Fruit fly (Drosophila melanogaster): ENCODE results near the gene Ets97D.
A peak's percentile ranks its signal among the peaks of the same experiment; 100 is the strongest.

Gene Ets97D

DNA sequence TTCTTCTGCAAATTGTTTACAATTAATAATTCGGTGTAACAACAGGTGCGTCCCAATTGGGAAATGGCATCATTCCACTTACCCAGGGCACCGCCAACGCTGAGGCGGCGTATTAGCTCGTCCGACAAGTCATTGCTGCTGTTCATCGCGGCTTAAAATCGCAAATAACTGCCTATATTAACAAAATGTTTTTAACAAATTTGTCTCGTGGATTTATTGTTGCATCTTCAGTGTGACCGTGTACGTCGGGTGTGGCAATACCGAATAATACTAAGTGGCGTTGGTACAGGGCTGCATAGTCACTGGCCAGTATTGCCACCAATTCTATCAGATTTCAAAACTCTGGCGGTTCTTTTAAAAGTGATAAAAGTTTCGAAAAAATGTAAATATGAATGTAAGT lies at the start of gene Ets97D:
Ets97D (minus strand) TSS at position 272 of the 400 bp plus-strand sequence.
- TF ChIP-seq CTCF (optimal IDR thresholded peaks at IDR 0.05): peak in 1 of 2 experiments; percentile 26
- no peak for TF ChIP-seq CG8478 (optimal IDR thresholded peaks at IDR 0.05)

DNA sequence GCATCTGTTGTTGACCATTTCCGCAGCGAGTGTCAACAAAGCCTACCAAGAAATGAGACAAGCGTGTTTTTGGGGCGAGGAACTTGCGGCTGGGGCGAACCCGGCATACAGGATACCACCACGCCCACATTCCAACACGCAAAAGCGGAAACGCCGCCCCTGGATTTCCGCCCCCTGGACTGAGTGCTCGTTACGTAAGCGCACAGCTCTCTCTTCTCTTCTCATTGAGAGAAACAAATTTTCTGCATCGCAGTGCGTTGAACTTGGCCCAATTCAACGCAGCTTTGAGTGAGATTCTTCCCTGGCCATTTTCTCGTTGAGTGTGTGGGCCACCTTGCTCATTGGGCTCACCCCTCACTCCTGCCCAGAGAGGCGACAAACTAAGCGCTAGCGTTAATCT lies 47.8 kb upstream of the Ets97D start:
- no peak for TF ChIP-seq CTCF (optimal IDR thresholded peaks at IDR 0.05)
- no peak for TF ChIP-seq CG8478 (optimal IDR thresholded peaks at IDR 0.05)

DNA sequence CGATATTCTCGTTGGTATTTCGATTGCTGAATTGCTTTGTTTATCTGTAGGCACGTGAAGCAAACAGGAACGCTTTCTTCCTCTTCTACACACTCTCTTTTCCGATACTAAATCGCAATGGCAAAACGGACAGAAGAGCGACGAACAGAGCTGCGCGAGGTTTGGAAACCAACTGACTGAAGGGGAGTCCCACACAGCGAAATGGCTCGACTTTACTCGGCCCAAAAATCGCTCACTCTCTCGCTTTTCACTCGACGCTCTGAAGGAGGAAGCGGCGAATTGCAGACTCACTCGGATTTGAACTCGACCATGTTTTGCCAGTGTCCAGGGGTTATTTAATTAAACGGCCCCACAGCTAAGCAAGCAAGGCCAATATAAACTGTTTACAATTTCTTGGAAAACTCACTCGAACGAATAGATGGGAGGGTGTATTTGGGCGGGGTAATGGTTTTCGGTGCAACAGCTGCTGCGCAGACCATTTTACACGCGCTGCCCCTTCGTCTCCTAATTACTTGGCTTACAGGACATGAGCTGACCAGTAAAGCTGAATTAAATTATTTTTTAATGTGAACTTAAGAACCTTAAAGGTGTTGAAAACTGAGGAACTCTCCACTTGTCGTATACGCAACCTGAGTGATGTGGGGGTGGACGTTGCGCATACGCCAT lies 45.8 kb upstream of the Ets97D start, which contains the start of gene CG6330:
CG6330 (minus strand) TSS at position 178 of the 666 bp plus-strand sequence.
- TF ChIP-seq CG8478 (optimal IDR thresholded peaks at IDR 0.05): no peak
- no peak for TF ChIP-seq CTCF (optimal IDR thresholded peaks at IDR 0.05)

DNA sequence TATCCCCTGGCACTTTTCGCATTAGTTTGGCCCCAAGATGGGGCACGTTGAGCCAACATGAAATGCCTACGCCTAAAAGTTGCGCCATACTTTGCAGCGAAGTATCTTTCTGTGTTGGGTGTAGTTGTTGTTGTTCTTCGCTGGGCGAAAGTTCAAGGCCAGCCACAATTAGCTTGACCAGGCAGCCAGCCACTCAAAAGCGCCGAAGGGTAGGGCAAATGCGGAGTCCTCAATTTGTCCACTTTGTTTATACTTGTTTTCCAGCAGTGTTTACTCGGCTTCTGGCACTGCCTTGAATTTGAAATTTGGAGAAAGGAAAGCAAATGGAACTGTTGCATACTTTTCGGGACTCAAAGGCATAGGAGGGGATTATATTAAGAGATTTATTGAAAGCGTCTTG lies 44.4 kb upstream of the Ets97D start:
- no peak for TF ChIP-seq CG8478 (optimal IDR thresholded peaks at IDR 0.05)
- TF ChIP-seq CTCF (optimal IDR thresholded peaks at IDR 0.05): no peak

DNA sequence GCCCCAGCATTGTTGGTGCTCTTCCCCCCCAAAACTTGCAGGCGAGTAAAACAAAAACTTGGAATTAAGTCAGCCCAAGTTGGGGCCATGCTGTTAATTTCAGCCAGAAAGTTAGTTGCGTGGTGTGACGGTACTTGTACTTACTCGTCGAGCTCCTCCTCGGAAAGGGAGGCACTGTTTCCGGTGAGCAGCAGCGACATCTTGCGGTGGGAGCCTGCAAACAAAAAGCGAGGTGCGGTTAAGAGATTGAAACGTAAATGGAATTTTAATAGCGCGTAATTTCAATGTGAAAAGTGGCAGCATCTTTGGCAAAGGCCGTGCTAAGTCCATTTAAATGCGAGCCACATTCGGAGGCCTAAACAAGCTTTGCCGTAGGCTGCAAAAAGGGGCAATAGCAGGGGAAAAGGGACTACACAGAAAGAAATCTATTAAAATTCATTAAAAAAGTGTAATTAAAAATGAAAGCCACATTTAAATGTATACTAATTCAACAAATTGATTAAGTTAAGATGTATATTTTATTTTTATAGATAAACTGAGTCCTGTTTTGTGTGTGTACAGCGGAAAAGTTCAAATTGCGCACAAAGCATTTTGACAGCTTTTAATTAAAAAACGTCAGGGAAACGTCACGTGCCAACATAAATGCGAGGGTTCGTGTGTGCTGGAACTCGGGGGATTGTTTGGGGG lies 43.8 kb upstream of the Ets97D start:
- TF ChIP-seq CG8478 (optimal IDR thresholded peaks at IDR 0.05): no peak
- peak; percentile 82 to 83 for TF ChIP-seq CTCF (optimal IDR thresholded peaks at IDR 0.05)

DNA sequence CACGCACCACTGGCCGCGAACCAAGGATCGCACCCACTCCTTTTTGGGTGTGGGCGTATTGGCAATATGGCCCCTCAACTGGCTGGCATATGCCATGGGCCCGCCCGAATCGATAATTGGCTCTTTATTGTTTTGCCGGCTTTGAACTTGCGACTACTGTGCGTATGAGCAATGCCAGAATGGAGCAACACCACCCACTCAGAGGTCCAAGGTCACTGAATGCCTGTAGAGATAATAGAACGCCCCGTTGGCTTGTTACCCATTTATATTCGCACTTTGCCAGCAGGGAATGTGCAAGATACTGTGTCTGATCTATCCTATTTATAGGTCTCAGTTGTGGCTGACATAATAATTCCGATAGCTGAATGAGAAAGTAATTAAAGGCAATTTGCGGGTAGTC lies 42.8 kb upstream of the Ets97D start:
- no peak for TF ChIP-seq CG8478 (optimal IDR thresholded peaks at IDR 0.05)
- no peak for TF ChIP-seq CTCF (optimal IDR thresholded peaks at IDR 0.05)

DNA sequence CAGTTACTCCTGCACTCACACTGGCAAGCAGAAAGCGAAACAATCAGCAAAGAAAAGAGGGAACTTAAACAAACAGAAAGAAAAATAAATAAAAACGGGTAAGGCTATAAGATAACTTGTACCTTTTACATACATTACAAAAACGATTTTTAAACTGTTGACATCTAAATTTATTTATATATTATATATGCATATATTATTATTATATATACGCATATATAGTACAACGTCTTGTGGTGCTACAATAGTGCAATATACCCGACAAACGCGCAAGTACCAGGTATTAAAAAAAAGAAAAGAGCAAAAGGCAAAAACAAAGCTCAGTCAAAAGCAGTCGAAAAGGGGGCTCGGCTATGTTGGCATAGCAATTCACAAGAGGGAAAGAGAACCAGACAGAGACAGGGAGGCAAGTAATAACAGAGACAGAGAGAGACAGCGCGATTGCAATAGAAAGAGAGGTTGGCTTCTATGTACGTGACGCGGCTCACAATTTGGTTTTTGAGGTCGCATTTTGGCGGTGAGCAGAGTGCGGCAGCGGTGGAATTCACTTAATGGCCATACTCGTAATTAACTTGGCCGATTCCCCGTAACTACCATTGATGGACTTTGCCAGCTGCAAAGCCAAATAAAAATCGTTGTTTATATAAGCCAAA lies 41.5 kb upstream of the Ets97D start:
- TF ChIP-seq CTCF (optimal IDR thresholded peaks at IDR 0.05) (no peak), CG8478 (optimal IDR thresholded peaks at IDR 0.05) (no peak)

DNA sequence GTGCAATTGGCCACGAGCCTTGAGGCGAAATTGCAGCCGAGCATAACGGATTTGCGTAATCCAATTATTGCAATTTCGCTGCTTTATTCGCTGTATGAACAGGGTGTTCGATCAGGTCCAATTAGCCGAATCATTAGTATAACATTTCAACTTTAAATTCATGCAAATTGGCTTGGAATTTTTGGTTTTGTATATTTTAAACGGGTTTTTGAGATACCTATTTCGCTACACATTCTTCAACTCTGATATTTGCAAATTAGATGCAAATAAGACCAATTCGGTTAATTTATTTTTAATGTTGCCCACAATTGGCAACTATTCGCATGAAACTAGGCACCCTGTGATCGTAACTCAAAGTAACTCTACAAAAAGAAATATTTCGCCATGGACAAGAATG lies 40.8 kb upstream of the Ets97D start:
- TF ChIP-seq CG8478 (optimal IDR thresholded peaks at IDR 0.05) (no peak), CTCF (optimal IDR thresholded peaks at IDR 0.05) (no peak)

DNA sequence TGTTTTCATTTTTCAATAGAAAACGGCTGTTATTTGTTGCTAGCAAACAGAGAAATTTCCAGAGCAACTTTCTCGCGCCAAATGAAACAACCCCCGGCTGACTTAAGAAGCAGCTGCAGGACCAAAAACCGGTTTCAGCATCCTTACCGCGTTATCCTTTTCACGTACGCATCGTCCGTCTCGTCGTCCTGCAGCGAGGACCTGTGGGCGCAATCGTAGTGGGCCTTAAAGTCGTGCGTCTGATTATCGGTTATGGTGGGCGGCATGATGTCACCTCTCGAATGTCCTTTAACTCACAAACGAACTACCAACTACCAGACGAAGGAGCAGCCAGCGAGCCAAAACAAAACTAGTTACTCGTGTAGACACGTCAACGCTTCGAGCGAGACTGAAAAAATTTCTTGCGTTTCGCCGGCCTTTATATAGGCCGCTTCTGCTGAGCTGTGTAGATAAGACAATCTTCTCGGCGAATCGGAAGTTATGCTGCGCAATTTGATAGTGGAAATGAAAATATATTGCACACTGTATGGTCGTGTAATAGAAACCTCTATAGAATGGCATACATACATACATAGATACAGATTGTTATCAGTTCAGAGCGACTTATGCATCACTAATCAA lies 40.3 kb upstream of the Ets97D start:
- no peak for TF ChIP-seq CG8478 (optimal IDR thresholded peaks at IDR 0.05)
- TF ChIP-seq CTCF (optimal IDR thresholded peaks at IDR 0.05): no peak

DNA sequence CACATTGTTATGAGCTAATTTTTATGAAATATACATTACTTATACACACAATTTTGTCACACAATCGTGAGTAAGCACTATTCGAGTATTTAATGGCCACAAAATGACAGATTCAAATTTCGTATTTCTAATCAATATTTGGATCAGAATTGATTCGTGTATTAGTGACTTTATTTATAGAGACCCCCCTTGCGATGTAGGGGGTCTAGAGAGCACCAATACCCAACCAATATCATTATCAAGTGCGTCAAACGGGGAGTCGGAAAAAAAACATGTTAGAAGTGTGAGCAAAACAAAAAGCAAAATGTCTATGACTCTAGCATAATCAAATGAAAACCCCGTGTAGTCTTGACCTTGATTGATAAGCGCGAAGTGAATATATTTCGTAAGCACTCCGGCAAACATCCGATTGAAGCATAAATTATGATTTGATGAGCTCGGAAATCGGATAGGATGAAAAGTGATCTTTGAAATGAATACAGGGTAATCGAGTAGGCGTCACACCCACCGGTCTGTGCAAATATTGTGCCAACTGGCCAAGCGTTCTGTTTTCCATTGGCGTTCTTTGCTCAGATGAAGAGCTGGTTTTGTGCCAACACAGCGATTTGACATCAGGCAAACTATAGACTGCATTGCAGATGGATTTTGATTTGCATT lies 39.6 kb upstream of the Ets97D start:
- TF ChIP-seq CTCF (optimal IDR thresholded peaks at IDR 0.05): no peak
- no peak for TF ChIP-seq CG8478 (optimal IDR thresholded peaks at IDR 0.05)

DNA sequence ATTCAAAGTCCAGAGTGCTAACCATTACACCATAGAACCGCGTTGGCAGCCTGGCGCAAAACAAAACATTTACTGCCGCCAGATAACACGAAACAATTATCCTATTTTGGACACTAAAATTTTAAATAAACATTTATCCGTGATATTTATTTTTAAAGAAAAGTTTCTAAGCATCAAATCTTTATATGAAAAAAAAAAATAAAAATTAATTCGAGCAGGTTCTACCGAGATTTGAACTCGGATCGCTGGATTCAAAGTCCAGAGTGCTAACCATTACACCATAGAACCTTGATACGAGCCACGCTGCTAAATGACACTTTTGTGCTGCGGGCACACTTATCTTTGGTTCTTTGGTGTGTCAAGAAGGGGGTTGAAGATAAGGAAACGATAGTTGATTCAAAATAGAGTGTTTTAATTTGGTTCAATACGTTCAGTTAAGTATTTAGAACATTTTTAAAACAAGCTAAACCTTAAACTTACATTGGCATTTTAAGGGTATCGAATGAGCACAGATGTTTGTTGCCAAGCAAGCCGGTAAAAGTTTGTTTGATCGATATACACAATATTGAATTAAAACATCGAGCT lies 34.7 kb upstream of the Ets97D start, which contains the start of gene Spag1:
Spag1 (plus strand) TSS at position 535 of the 585 bp plus-strand sequence.
- no peak for TF ChIP-seq CG8478 (optimal IDR thresholded peaks at IDR 0.05)
- no peak for TF ChIP-seq CTCF (optimal IDR thresholded peaks at IDR 0.05)

DNA sequence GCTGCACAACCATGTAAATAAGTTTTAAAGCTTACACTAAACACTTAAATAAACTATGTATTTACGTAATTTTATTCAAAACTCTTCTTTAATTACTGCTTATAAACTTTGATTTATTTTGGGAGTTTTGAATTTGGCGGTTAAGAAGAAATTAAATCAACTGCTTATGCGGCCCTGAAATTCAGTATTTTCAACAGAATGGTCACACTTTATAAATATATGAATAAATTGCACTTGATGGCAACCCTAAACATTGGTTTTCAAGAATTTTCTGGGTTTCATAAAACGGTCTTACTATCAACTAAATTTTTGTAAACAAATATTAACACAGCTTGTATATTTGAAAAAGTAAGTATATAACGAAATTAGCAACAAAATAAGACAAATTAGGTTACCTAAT lies 32.5 kb upstream of the Ets97D start, which contains the start of gene CG14252:
CG14252 (plus strand) TSS at position 302 of the 400 bp plus-strand sequence.
- TF ChIP-seq CG8478 (optimal IDR thresholded peaks at IDR 0.05): no peak
- peak in 1 of 2 experiments; percentile 3 for TF ChIP-seq CTCF (optimal IDR thresholded peaks at IDR 0.05)

DNA sequence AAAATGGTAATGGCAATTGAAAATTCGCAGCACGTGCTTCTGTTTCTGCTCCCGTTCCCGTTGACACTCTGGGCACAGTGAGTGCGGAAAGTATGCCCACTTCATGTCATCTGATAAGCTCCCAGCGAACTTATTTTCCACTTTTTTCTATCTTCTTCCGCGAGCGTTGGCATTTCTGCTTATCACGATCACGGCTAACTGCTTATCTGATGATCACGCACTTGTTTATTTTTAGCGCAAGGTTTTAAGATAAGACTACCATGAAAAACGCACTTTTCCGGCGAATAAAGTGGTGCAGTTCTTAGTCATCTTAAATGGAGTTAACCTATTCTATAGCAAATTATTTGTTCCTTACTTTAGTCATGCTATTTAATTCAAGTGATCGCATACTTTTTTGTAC lies 24.7 kb upstream of the Ets97D start:
- no peak for TF ChIP-seq CG8478 (optimal IDR thresholded peaks at IDR 0.05)

DNA sequence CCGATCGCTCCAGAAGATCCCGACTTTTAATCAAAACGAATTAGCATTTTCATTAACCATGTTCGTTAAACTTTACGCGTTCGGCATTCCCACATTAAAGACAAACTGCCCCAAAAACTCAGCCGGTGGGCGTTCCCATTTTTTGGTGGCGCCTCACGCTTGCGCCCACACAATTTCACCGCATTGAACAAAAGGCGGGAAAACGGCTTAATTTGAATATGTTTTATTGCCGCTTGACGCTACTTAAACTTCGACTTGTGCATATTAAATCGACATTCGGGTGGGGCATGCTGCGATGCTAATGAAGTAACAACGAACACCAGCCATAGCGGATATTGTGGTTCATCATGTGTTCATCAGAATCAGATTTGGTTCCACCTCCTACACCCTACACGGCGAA lies 23.8 kb upstream of the Ets97D start:
- TF ChIP-seq CG8478 (optimal IDR thresholded peaks at IDR 0.05) (no peak), CTCF (optimal IDR thresholded peaks at IDR 0.05) (no peak)
